Worm (Caenorhabditis elegans): ENCODE measurements around the gene tbcc-1.

- TF ChIP-seq skn-1 (tag; optimal IDR thresholded peaks at IDR 0.05) = no peak
- no peak for TF ChIP-seq tra-1 (GFP tag; IDR thresholded peaks at IDR 0.05)
- no peak for TF ChIP-seq nhr-6 (tag; optimal IDR thresholded peaks at IDR 0.05)
- TF ChIP-seq F44E2.7 (GFP tag; IDR thresholded peaks at IDR 0.05) = no peak
- no peak for TF ChIP-seq cey-2 (tag; optimal IDR thresholded peaks at IDR 0.05; ENCODE audit: borderline replicate concordance, insufficient read depth)
- no peak for TF ChIP-seq pha-4 (GFP tag; IDR thresholded peaks at IDR 0.05)
- no peak for TF ChIP-seq pha-4 (tag; optimal IDR thresholded peaks at IDR 0.05)
- no peak for TF ChIP-seq zfp-2 (tag; optimal IDR thresholded peaks at IDR 0.05)
- TF ChIP-seq lin-13 (GFP tag; optimal IDR thresholded peaks at IDR 0.05) = no peak
- no peak for TF ChIP-seq lin-1 (GFP tag; IDR thresholded peaks at IDR 0.05)
Measured at ce11 chrIII:2817847-2818246, 29.6 kb downstream of the tbcc-1 start.

All from whole organism, L4 larva.